Worm (Caenorhabditis elegans): ENCODE results near the gene F59A1.15.

Gene F59A1.15

DNA sequence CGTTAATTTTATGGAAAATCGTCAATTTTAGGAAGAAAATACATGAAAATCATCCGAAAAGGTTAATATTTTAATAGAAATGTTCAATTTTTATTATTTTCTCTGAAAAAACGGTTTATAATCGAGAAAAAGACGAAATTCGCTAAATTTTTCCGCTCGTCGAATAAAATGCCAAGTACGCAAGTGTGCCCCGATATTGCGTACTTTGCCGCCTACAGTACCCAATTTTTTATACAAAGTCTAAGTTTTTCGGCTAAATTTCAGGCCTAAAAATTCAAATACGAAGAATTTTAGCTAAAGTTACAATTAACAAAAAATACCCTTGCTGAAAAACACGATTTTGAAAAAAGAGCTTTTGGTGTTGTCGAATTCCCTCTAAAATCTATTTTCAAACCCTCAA lies 24.8 kb downstream of the F59A1.15 start:
- TF ChIP-seq unc-39 (tag; optimal IDR thresholded peaks at IDR 0.05) (no peak), snpc-4 (tag; optimal IDR thresholded peaks at IDR 0.05) (no peak), nhr-25 (tag; optimal IDR thresholded peaks at IDR 0.05) (no peak), sea-2 (GFP tag; optimal IDR thresholded peaks at IDR 0.05) (no peak), nhr-76 (tag; optimal IDR thresholded peaks at IDR 0.05) (no peak), elt-1 (tag; optimal IDR thresholded peaks at IDR 0.05) (no peak)

DNA sequence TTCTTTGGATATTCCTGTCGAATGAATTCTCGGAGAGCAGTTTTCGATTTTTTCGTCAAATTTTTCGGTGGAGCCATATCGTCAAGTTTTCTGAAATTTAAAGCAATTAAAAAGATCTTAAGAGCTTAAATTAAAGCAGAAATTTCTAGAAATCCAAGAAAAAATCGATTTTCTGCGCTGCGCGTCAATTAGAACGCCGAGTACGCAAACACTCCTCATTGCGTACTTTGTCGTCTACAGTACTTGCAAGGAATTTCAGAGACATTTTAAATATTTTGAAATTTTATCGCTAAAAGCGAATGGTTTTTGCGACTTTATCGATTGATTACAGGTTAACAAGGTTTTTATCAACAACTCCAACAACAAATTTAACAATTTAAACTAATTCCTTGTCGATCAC lies 28.5 kb downstream of the F59A1.15 start:
- TF ChIP-seq nhr-23 (tag; optimal IDR thresholded peaks at IDR 0.05) (no peak), R02D3.7 (tag; optimal IDR thresholded peaks at IDR 0.05) (no peak), nhr-28 (tag; optimal IDR thresholded peaks at IDR 0.05) (no peak), ama-1 (optimal IDR thresholded peaks at IDR 0.05) (no peak), nhr-77 (tag; optimal IDR thresholded peaks at IDR 0.05) (no peak), fkh-10 (GFP tag; optimal IDR thresholded peaks at IDR 0.05) (no peak), elt-1 (tag; optimal IDR thresholded peaks at IDR 0.05) (no peak), skn-1 (tag; optimal IDR thresholded peaks at IDR 0.05) (no peak), mdl-1 (tag; optimal IDR thresholded peaks at IDR 0.05) (no peak), nhr-12 (tag; optimal IDR thresholded peaks at IDR 0.05) (no peak), sea-2 (GFP tag; optimal IDR thresholded peaks at IDR 0.05) (no peak), egl-27 (tag; optimal IDR thresholded peaks at IDR 0.05) (no peak), elt-3 (tag; optimal IDR thresholded peaks at IDR 0.05) (no peak), daf-12 (tag; optimal IDR thresholded peaks at IDR 0.05) (no peak), fos-1 (tag; optimal IDR thresholded peaks at IDR 0.05) (no peak)

DNA sequence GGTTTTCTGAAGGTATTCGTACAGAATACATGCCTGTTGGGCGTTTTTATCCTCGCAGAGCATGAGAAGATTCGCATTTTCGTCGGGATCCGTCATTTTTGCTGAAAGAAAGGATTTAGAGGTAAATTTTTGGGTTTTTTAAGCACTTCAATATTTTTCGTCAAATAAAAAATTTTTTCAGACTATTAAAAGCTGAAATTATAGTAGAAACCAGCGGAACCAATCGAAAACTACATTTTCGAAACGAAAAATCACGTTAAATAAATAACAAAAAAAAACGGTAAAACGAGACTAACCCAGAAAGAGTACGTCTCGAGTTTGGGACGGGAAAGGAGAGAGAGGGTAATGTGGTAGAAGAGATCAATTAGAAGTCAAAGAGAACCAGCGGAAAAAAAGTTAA lies 33.2 kb downstream of the F59A1.15 start, which contains the start of gene fbxa-192:
Gene fbxa-192 (minus strand): TSS at position 101 of the 400 bp plus-strand sequence.
- TF ChIP-seq ZK546.5 (tag; optimal IDR thresholded peaks at IDR 0.05) (no peak), sea-2 (GFP tag; optimal IDR thresholded peaks at IDR 0.05) (no peak), mdl-1 (tag; optimal IDR thresholded peaks at IDR 0.05) (no peak), nfya-1 (tag; optimal IDR thresholded peaks at IDR 0.05; ENCODE audit: insufficient read depth) (no peak), lin-39 (tag; optimal IDR thresholded peaks at IDR 0.05) (no peak), nhr-76 (tag; optimal IDR thresholded peaks at IDR 0.05) (no peak), egl-27 (tag; optimal IDR thresholded peaks at IDR 0.05) (no peak), nhr-43 (tag; optimal IDR thresholded peaks at IDR 0.05; ENCODE audit: poor library complexity, severe bottlenecking) (no peak)
